In the genomic region with DNA sequence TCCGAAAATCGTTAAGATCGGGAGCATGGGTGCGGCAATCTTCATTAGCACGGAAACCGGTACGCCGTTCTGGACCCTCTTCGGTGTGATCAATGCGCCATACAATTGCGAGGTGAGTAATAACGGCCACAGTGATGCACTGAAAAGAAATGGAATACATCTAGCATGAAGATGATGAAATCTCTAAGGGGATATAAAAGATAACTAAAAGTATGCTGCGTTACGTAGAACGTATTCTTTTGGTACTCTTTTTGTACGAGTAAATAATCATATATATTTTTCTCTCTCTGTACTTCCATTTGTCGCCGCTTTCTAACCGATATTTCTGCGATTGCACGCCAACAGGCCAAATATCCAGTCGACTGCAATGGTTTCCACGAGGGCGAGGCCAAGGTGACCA, we compare ENCODE assay signal across 3 fruit fly cellular contexts.
TF ChIP-seq lines count a peak whose summit lies in the region.

No protein-coding gene starts in this region.

TF ChIP-seq in whole organism, embryonic, 481 proteins besides CTCF, POLR2A, EP300 and RAD21 (continued from another document and continues in another):
- TF ChIP-seq CG10267 (tag; optimal IDR thresholded peaks at IDR 0.05; lab: Kevin White, UChicago) (peak; percentile 6), CG1603 (tag; optimal IDR thresholded peaks at IDR 0.05; lab: Kevin White, UChicago) (peak; percentile 54), Awh (GFP tag; IDR thresholded peaks at IDR 0.05; lab: Robert Waterston, UW) (0 out of 2 replicates have a peak, but pooled peaks have one; percentile 45), CG4854 (GFP tag; optimal IDR thresholded peaks at IDR 0.05; lab: Kevin White, UChicago) (no peak), CG14710 (tag; optimal IDR thresholded peaks at IDR 0.05; lab: Kevin White, UChicago) (peak; percentile 22), CG17359 (tag; optimal IDR thresholded peaks at IDR 0.05; lab: Kevin White, UChicago) (peak; percentile 46), CG8388 (GFP tag; optimal IDR thresholded peaks at IDR 0.05; lab: Kevin White, UChicago) (peak; percentile 25), Ada2b (GFP tag; IDR thresholded peaks at IDR 0.05; lab: Robert Waterston, UW) (peak; percentile 30; the same call in 1 of the 2 replicates), Atf3 (GFP tag; optimal IDR thresholded peaks at IDR 0.05; lab: Kevin White, UChicago) (peak; percentile 27), ken (GFP tag; IDR thresholded peaks at IDR 0.05; lab: Robert Waterston, UW) (peak; percentile 33; the same call in 1 of the 3 replicates), otp (GFP tag; IDR thresholded peaks at IDR 0.05; lab: Robert Waterston, UW) (peak; percentile 41; the same call in 1 of the 3 replicates), CG17328 (GFP tag; IDR thresholded peaks at IDR 0.05; lab: Robert Waterston, UW) (peak; percentile 70), tin (GFP tag; optimal IDR thresholded peaks at IDR 0.05; lab: Kevin White, UChicago) (peak; percentile 39), tgo (GFP tag; IDR thresholded peaks at IDR 0.05; lab: Robert Waterston, UW) (peak; percentile 24; the same call in 1 of the 3 replicates), Hr51 (GFP tag; optimal IDR thresholded peaks at IDR 0.05; lab: Kevin White, UChicago) (no peak), cg (GFP tag; optimal IDR thresholded peaks at IDR 0.05; lab: Kevin White, UChicago) (no peak), HLH3B (GFP tag; IDR thresholded peaks at IDR 0.05; lab: Robert Waterston, UW) (peak; percentile 57; the same call in 1 of the 2 replicates), CG11093 (GFP tag; IDR thresholded peaks at IDR 0.05; lab: Robert Waterston, UW) (no peak), CG7745 (tag; optimal IDR thresholded peaks at IDR 0.05; lab: Kevin White, UChicago) (no peak), Sox102F (GFP tag; optimal IDR thresholded peaks at IDR 0.05; lab: Kevin White, UChicago) (peak; percentile 51), ara (GFP tag; IDR thresholded peaks at IDR 0.05; lab: Robert Waterston, UW) (peak; percentile 59; the same call in 1 of the 2 replicates), CG5953 (GFP tag; IDR thresholded peaks at IDR 0.05; lab: Robert Waterston, UW) (no peak), chif (GFP tag; optimal IDR thresholded peaks at IDR 0.05; lab: Kevin White, UChicago) (peak in 1 of 2 experiments; percentile 23), CG2875 (GFP tag; optimal IDR thresholded peaks at IDR 0.05; lab: Kevin White, UChicago) (peak; percentile 27), Med (GFP tag; lab: Kevin White, UChicago) (peak; percentile 78), CG10321 (GFP tag; IDR thresholded peaks at IDR 0.05; lab: Robert Waterston, UW) (no peak), slbo (GFP tag; IDR thresholded peaks at IDR 0.05; lab: Robert Waterston, UW) (peak; percentile 27; the same call in 1 of the 2 replicates), pzg (GFP tag; optimal IDR thresholded peaks at IDR 0.05; lab: Kevin White, UChicago) (no peak), CG4328 (GFP tag; optimal IDR thresholded peaks at IDR 0.05; lab: Kevin White, UChicago) (no peak), luna (GFP tag; optimal IDR thresholded peaks at IDR 0.05; lab: Kevin White, UChicago) (no peak), Pdp1 (GFP tag; optimal IDR thresholded peaks at IDR 0.05; lab: Kevin White, UChicago) (peak in 1 of 2 experiments; percentile 29), unpg (GFP tag; optimal IDR thresholded peaks at IDR 0.05; lab: Kevin White, UChicago) (peak; percentile 30), sna (GFP tag; IDR thresholded peaks at IDR 0.05; lab: Robert Waterston, UW; ENCODE audit: partially characterized antibody) (no peak), lola (GFP tag; optimal IDR thresholded peaks at IDR 0.05; lab: Kevin White, UChicago) (peak in 1 of 3 experiments; percentile 33), CG9215 (GFP tag; IDR thresholded peaks at IDR 0.05; lab: Robert Waterston, UW) (0 out of 2 replicates have a peak, but pooled peaks have one; percentile 14), CG18262 (tag; optimal IDR thresholded peaks at IDR 0.05; lab: Kevin White, UChicago) (peak; percentile 34), sens (GFP tag; lab: Kevin White, UChicago) (peak; percentile 78), en (GFP tag; optimal IDR thresholded peaks at IDR 0.05; lab: Kevin White, UChicago) (no peak), lov (optimal IDR thresholded peaks at IDR 0.05; lab: Kevin White, UChicago) (no peak), lov (GFP tag; IDR thresholded peaks at IDR 0.05; lab: Robert Waterston, UW) (peak; percentile 51; the same call in 1 of the 3 replicates), dmrt11E (tag; optimal IDR thresholded peaks at IDR 0.05; lab: Kevin White, UChicago) (peak; percentile 51)

TF ChIP-seq in whole organism, prepupa, 60 proteins besides CTCF, POLR2A, EP300 and RAD21 (continued from another document):
- TF ChIP-seq cyc (GFP tag; optimal IDR thresholded peaks at IDR 0.05; lab: Kevin White, UChicago) (peak; percentile 92), Hr38 (GFP tag; optimal IDR thresholded peaks at IDR 0.05; lab: Kevin White, UChicago) (no peak), fd85E (GFP tag; optimal IDR thresholded peaks at IDR 0.05; lab: Kevin White, UChicago) (peak; percentile 26), Sox14 (GFP tag; optimal IDR thresholded peaks at IDR 0.05; lab: Kevin White, UChicago) (peak; percentile 89), Hr4 (GFP tag; optimal IDR thresholded peaks at IDR 0.05; lab: Kevin White, UChicago) (peak; percentile 92), CG8319 (GFP tag; optimal IDR thresholded peaks at IDR 0.05; lab: Kevin White, UChicago) (peak; percentile 71), CG11294 (GFP tag; IDR thresholded peaks at IDR 0.05; lab: Robert Waterston, UW) (peak; percentile 76), CG6792 (GFP tag; optimal IDR thresholded peaks at IDR 0.05; lab: Kevin White, UChicago) (peak; percentile 89), OdsH (GFP tag; optimal IDR thresholded peaks at IDR 0.05; lab: Kevin White, UChicago) (peak; percentile 86), CG32006 (GFP tag; optimal IDR thresholded peaks at IDR 0.05; lab: Kevin White, UChicago) (peak; percentile 92), CG3032 (tag; optimal IDR thresholded peaks at IDR 0.05; lab: Kevin White, UChicago) (peak; percentile 71), acj6 (GFP tag; optimal IDR thresholded peaks at IDR 0.05; lab: Kevin White, UChicago) (peak; percentile 88), svp (GFP tag; lab: Kevin White, UChicago) (no peak), Ets21C (GFP tag; optimal IDR thresholded peaks at IDR 0.05; lab: Kevin White, UChicago) (peak; percentile 85), dsx (GFP tag; optimal IDR thresholded peaks at IDR 0.05; lab: Kevin White, UChicago; ENCODE audit: poor library complexity, severe bottlenecking) (peak; percentile 56), CG8632 (GFP tag; optimal IDR thresholded peaks at IDR 0.05; lab: Kevin White, UChicago) (peak; percentile 79), CG6276 (GFP tag; optimal IDR thresholded peaks at IDR 0.05; lab: Kevin White, UChicago) (no peak), CG16779 (tag; optimal IDR thresholded peaks at IDR 0.05; lab: Kevin White, UChicago) (no peak), fkh (GFP tag; optimal IDR thresholded peaks at IDR 0.05; lab: Kevin White, UChicago) (no peak), Gug (GFP tag; IDR thresholded peaks at IDR 0.05; lab: Robert Waterston, UW) (peak; percentile 76), CG10631 (GFP tag; optimal IDR thresholded peaks at IDR 0.05; lab: Kevin White, UChicago) (peak; percentile 88), CG4318 (GFP tag; optimal IDR thresholded peaks at IDR 0.05; lab: Kevin White, UChicago) (peak; percentile 82), Ets96B (tag; optimal IDR thresholded peaks at IDR 0.05; lab: Kevin White, UChicago) (peak; percentile 67), Lpt (GFP tag; optimal IDR thresholded peaks at IDR 0.05; lab: Kevin White, UChicago) (peak; percentile 87), Blimp-1 (GFP tag; optimal IDR thresholded peaks at IDR 0.05; lab: Kevin White, UChicago) (peak; percentile 67), CG3919 (GFP tag; optimal IDR thresholded peaks at IDR 0.05; lab: Kevin White, UChicago) (peak; percentile 91), Eip78C (GFP tag; lab: Kevin White, UChicago) (peak; percentile 96), CG6854 (GFP tag; optimal IDR thresholded peaks at IDR 0.05; lab: Kevin White, UChicago) (peak; percentile 86), esn (GFP tag; optimal IDR thresholded peaks at IDR 0.05; lab: Kevin White, UChicago) (peak; percentile 94), CG34406 (GFP tag; optimal IDR thresholded peaks at IDR 0.05; lab: Kevin White, UChicago) (peak; percentile 82), lz (GFP tag; optimal IDR thresholded peaks at IDR 0.05; lab: Kevin White, UChicago) (peak; percentile 92), ss (GFP tag; optimal IDR thresholded peaks at IDR 0.05; lab: Kevin White, UChicago) (peak; percentile 44 to 47), Eip93F (GFP tag; optimal IDR thresholded peaks at IDR 0.05; lab: Kevin White, UChicago) (peak; percentile 84), pdm3 (GFP tag; optimal IDR thresholded peaks at IDR 0.05; lab: Kevin White, UChicago) (peak; percentile 87), eg (GFP tag; IDR thresholded peaks at IDR 0.05; lab: Robert Waterston, UW) (peak; percentile 93; the same call in 2 of the 3 replicates), CG8119 (GFP tag; IDR thresholded peaks at IDR 0.05; lab: Robert Waterston, UW) (peak; percentile 91), Smox (GFP tag; optimal IDR thresholded peaks at IDR 0.05; lab: Kevin White, UChicago) (peak; percentile 92), vri (GFP tag; optimal IDR thresholded peaks at IDR 0.05; lab: Kevin White, UChicago) (no peak)

TF ChIP-seq in whole organism, wandering third instar larva, 38 proteins besides CTCF, POLR2A, EP300 and RAD21 (continued from another document):
- TF ChIP-seq dl (GFP tag; optimal IDR thresholded peaks at IDR 0.05; lab: Kevin White, UChicago; ENCODE audit: insufficient read depth in 1 of 2, partially characterized antibody in 2 of 2) (no peak), usp (GFP tag; optimal IDR thresholded peaks at IDR 0.05; lab: Kevin White, UChicago) (no peak), sv (GFP tag; optimal IDR thresholded peaks at IDR 0.05; lab: Kevin White, UChicago) (no peak), rgr (GFP tag; optimal IDR thresholded peaks at IDR 0.05; lab: Kevin White, UChicago) (peak; percentile 88), CG9705 (GFP tag; optimal IDR thresholded peaks at IDR 0.05; lab: Kevin White, UChicago) (peak; percentile 61), Hr83 (GFP tag; optimal IDR thresholded peaks at IDR 0.05; lab: Kevin White, UChicago; ENCODE audit: poor library complexity, severe bottlenecking) (no peak), Sp1 (GFP tag; optimal IDR thresholded peaks at IDR 0.05; lab: Kevin White, UChicago) (peak; percentile 85), pan (optimal IDR thresholded peaks at IDR 0.05; lab: Kevin White, UChicago) (no peak), Dif (GFP tag; optimal IDR thresholded peaks at IDR 0.05; lab: Kevin White, UChicago; ENCODE audit: partially characterized antibody) (no peak), tai (GFP tag; optimal IDR thresholded peaks at IDR 0.05; lab: Kevin White, UChicago) (no peak)
TF ChIP-seq in whole organism, wandering third instar larva: peak in this region for 21.
